Worm (Caenorhabditis elegans): ENCODE results near the gene far-1.

Gene far-1

DNA sequence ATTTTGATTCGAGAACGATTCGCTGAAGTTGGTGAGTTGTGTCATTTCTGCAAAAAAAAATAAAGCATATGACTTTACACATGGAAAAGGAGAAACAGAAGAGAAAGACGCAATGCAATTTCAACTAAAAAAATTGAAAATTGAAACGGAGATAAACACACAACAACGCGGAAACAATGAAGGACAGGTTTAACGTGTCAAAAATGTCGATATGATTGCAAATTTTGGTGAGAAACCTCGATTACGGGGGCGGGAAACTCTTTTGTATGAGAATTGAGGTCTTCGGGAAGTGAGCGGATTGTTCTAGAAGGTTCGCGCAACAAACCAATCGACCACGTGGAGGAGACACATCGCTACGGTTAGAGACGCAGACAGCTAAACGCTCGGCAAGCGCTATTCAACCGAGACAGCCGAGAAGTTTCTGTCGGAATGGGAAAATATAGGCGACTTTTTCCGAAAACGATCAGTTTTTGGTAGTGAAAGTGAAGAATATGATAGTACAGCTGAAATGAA, 27.2 kb downstream of the far-1 start, which contains the start of gene R107.5 (continued):
- TF ChIP-seq drap-1 (GFP tag; optimal IDR thresholded peaks at IDR 0.05) = peak; percentile 56
- peak; percentile 1 for TF ChIP-seq sem-2 (GFP tag; optimal IDR thresholded peaks at IDR 0.05)
- peak; percentile 66 for TF ChIP-seq blmp-1 (tag; optimal IDR thresholded peaks at IDR 0.05)
- TF ChIP-seq zip-8 (tag; optimal IDR thresholded peaks at IDR 0.05) = no peak
- TF ChIP-seq nhr-28 (tag; optimal IDR thresholded peaks at IDR 0.05) = no peak
- peak; percentile 20 for TF ChIP-seq hlh-1 (tag; optimal IDR thresholded peaks at IDR 0.05)

DNA sequence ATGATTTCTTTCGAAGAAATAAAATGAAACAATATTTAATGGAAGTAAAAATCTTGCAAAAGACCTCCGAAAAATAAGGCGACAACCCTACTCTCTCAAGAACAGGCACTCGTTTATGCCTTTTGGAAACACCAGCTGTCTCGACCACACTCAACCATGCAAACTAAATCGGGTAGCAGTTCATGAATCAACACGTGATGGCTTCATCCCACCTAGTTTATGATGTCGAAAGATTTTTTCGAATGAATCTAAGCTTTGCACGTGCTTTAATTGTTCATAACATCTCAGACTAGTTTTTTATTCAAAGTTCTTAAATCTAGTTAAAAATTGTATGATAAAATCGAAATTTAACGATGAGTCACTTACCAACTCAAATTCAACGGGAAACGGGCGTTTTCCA, 27.7 kb downstream of the far-1 start:
- no peak for TF ChIP-seq ces-1 (GFP tag; optimal IDR thresholded peaks at IDR 0.05)
- TF ChIP-seq cnd-1 (tag; optimal IDR thresholded peaks at IDR 0.05) = peak; percentile 26

DNA sequence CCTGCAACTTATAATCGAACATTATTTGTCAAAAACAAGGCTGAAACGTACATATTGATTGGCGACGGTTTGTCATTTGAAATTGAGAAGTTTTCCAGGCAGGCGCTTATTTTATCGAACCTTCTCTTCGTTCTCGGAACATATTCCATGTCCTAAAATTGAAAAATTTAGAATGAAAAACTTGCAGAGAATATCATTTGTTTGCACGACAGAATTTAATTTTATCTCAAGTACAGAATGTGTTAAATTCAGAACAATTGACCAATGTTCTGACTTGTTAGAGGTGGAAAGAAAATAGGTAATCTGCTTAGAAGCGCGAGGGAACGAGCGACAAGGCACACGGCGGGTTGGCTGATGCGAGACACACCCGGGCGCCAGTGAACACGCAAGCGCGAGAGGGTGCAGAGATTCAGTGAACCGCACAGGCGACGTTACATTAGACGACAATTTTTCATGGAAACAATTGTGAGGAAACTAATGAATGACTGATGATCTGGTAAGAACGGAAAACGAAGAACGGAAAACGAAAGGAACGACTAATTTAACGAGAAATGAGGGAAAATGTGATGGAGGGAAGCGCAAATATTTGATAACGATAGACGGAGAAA, 28.5 kb downstream of the far-1 start:
- TF ChIP-seq lin-32 (GFP tag; optimal IDR thresholded peaks at IDR 0.05) = no peak
- no peak for TF ChIP-seq tbx-8 (GFP tag; optimal IDR thresholded peaks at IDR 0.05)
- no peak for TF ChIP-seq lsy-2 (tag; optimal IDR thresholded peaks at IDR 0.05)
- no peak for TF ChIP-seq hlh-1 (tag; optimal IDR thresholded peaks at IDR 0.05)
- TF ChIP-seq nhr-28 (tag; optimal IDR thresholded peaks at IDR 0.05) = no peak
- peak; percentile 59 for TF ChIP-seq ces-1 (GFP tag; optimal IDR thresholded peaks at IDR 0.05)
- no peak for TF ChIP-seq nhr-2 (tag; optimal IDR thresholded peaks at IDR 0.05)
- TF ChIP-seq cnd-1 (tag; optimal IDR thresholded peaks at IDR 0.05) = no peak
- peak; percentile 28 for TF ChIP-seq mls-2 (tag; optimal IDR thresholded peaks at IDR 0.05)
- TF ChIP-seq unc-62 (GFP tag; optimal IDR thresholded peaks at IDR 0.05) = no peak
- TF ChIP-seq nhr-12 (tag; optimal IDR thresholded peaks at IDR 0.05) = no peak
- TF ChIP-seq nhr-237 (tag; optimal IDR thresholded peaks at IDR 0.05) = no peak
- no peak for TF ChIP-seq ceh-39 (tag; optimal IDR thresholded peaks at IDR 0.05)
- no peak for TF ChIP-seq blmp-1 (tag; optimal IDR thresholded peaks at IDR 0.05)
- no peak for TF ChIP-seq unc-120 (tag; optimal IDR thresholded peaks at IDR 0.05; ENCODE audit: poor library complexity, severe bottlenecking)
- no peak for TF ChIP-seq M03D4.4 (tag; optimal IDR thresholded peaks at IDR 0.05)
- TF ChIP-seq sem-2 (GFP tag; optimal IDR thresholded peaks at IDR 0.05) = no peak
- TF ChIP-seq ham-2 (GFP tag; optimal IDR thresholded peaks at IDR 0.05) = peak; percentile 47
- TF ChIP-seq nhr-76 (tag; optimal IDR thresholded peaks at IDR 0.05) = no peak
- no peak for TF ChIP-seq flh-1 (GFP tag; optimal IDR thresholded peaks at IDR 0.05)
- no peak for TF ChIP-seq sptf-1 (tag; optimal IDR thresholded peaks at IDR 0.05)
- TF ChIP-seq elt-3 (tag; optimal IDR thresholded peaks at IDR 0.05) = no peak

DNA sequence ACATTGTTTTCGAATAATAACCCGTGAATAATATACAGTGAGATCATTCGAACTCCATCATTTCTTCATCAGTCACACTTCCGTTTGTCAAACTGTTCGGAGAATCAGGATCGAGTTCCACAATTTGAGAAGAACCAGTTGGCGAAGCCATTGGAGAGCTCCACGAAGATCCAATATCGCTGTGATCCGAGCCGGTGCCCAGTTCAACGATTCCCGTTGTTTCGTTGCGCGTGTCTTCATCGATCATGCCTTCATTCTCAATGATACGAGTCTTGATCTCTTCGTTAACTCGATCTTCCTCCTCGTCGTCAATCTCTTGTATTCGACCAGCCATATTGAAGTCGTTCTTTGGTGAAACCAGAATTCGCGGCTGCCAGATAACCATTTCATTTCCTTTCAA, 29.3 kb downstream of the far-1 start:
- no peak for TF ChIP-seq ces-1 (GFP tag; optimal IDR thresholded peaks at IDR 0.05)
- no peak for TF ChIP-seq mep-1 (tag; optimal IDR thresholded peaks at IDR 0.05)
- TF ChIP-seq blmp-1 (tag; optimal IDR thresholded peaks at IDR 0.05) = no peak
- no peak for TF ChIP-seq unc-39 (tag; optimal IDR thresholded peaks at IDR 0.05)
- TF ChIP-seq mls-2 (tag; optimal IDR thresholded peaks at IDR 0.05) = no peak
- no peak for TF ChIP-seq mab-5 (tag; optimal IDR thresholded peaks at IDR 0.05)
- no peak for TF ChIP-seq ceh-43 (GFP tag; optimal IDR thresholded peaks at IDR 0.05)
- TF ChIP-seq bed-3 (GFP tag; optimal IDR thresholded peaks at IDR 0.05) = no peak
- TF ChIP-seq ztf-11 (tag; optimal IDR thresholded peaks at IDR 0.05) = no peak
- TF ChIP-seq tbx-8 (GFP tag; optimal IDR thresholded peaks at IDR 0.05) = no peak
- no peak for TF ChIP-seq flh-1 (GFP tag; optimal IDR thresholded peaks at IDR 0.05)
- no peak for TF ChIP-seq hlh-1 (tag; optimal IDR thresholded peaks at IDR 0.05)
- TF ChIP-seq ham-2 (GFP tag; optimal IDR thresholded peaks at IDR 0.05) = no peak
- no peak for TF ChIP-seq unc-120 (tag; optimal IDR thresholded peaks at IDR 0.05; ENCODE audit: poor library complexity, severe bottlenecking)
- TF ChIP-seq ceh-39 (tag; optimal IDR thresholded peaks at IDR 0.05) = no peak

DNA sequence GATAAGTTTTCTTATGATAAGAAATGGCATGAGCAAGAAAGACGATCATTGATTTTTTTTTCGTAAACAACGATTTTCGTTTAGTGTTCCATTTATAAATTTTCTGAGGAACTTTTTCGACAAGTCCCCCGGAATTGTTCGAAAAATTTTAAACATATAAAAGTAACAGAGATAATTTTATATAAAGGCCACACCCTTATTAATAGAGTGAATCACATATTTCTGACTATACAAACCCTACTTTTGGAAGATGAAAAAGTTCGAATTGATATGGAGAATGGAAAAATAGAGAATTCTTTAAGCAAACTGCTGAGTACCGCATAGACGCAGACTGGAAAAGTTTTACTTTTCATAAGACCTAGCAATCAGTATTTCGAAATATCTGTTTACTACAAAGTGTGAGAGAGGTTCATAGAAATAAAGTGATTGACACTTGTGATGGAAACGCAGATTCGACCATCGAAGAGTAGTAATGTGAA, 29.8 kb downstream of the far-1 start:
- TF ChIP-seq mls-2 (tag; optimal IDR thresholded peaks at IDR 0.05) = peak; percentile 12
- TF ChIP-seq nhr-76 (tag; optimal IDR thresholded peaks at IDR 0.05) = no peak
- TF ChIP-seq lsy-2 (tag; optimal IDR thresholded peaks at IDR 0.05) = no peak
- peak; percentile 22 for TF ChIP-seq nhr-2 (tag; optimal IDR thresholded peaks at IDR 0.05)
- no peak for TF ChIP-seq sptf-1 (tag; optimal IDR thresholded peaks at IDR 0.05)
- TF ChIP-seq lin-13 (tag; optimal IDR thresholded peaks at IDR 0.05) = no peak
- no peak for TF ChIP-seq pha-4 (tag; optimal IDR thresholded peaks at IDR 0.05)
- TF ChIP-seq unc-62 (GFP tag; optimal IDR thresholded peaks at IDR 0.05) = peak; percentile 58
- peak; percentile 6 for TF ChIP-seq ceh-43 (GFP tag; optimal IDR thresholded peaks at IDR 0.05)
- TF ChIP-seq ztf-11 (tag; optimal IDR thresholded peaks at IDR 0.05) = no peak
- no peak for TF ChIP-seq unc-120 (tag; optimal IDR thresholded peaks at IDR 0.05; ENCODE audit: poor library complexity, severe bottlenecking)
- no peak for TF ChIP-seq zip-8 (tag; optimal IDR thresholded peaks at IDR 0.05)
- peak; percentile 23 for TF ChIP-seq ces-1 (GFP tag; optimal IDR thresholded peaks at IDR 0.05)
- TF ChIP-seq hlh-1 (tag; optimal IDR thresholded peaks at IDR 0.05) = no peak
- no peak for TF ChIP-seq lin-32 (GFP tag; optimal IDR thresholded peaks at IDR 0.05)
- no peak for TF ChIP-seq elt-1 (tag; optimal IDR thresholded peaks at IDR 0.05; ENCODE audit: borderline replicate concordance, insufficient read depth)
- no peak for TF ChIP-seq snpc-4 (tag; optimal IDR thresholded peaks at IDR 0.05)
- TF ChIP-seq cnd-1 (tag; optimal IDR thresholded peaks at IDR 0.05) = no peak
- TF ChIP-seq bed-3 (GFP tag; optimal IDR thresholded peaks at IDR 0.05) = no peak
- TF ChIP-seq M03D4.4 (tag; optimal IDR thresholded peaks at IDR 0.05) = peak; percentile 18
- TF ChIP-seq tbx-8 (GFP tag; optimal IDR thresholded peaks at IDR 0.05) = no peak

Data from whole organism, mixed stage, embryonic.